Worm (Caenorhabditis elegans): Measurements from ENCODE around the gene tald-1.

tald-1 gene

DNA sequence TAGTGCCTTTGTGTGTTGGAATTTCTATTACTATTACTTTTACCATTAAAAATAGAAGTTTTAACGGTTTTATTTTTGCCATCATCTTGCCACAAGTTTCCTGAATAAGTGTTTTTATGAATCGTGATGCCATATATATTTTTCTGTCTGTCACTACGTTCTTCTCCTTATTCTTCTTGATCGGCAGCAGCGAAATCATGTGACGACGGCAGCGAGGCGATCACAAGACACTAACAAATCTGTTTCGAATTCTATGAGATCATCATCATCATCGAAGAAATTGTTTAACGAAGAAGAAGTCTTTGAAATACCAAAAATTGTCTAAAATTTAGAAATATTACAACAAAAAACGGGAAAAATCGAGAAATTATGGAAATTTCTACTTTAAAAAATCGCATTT is 16.0 kb downstream of the tald-1 start:
- no peak for TF ChIP-seq ceh-43 (GFP tag; optimal IDR thresholded peaks at IDR 0.05)
- no peak for TF ChIP-seq M03D4.4 (tag; optimal IDR thresholded peaks at IDR 0.05)
- TF ChIP-seq nhr-237 (tag; optimal IDR thresholded peaks at IDR 0.05), result no peak
- no peak for TF ChIP-seq flh-1 (GFP tag; optimal IDR thresholded peaks at IDR 0.05)
- TF ChIP-seq mab-5 (tag; optimal IDR thresholded peaks at IDR 0.05), result no peak
- no peak for TF ChIP-seq drap-1 (GFP tag; optimal IDR thresholded peaks at IDR 0.05)
- no peak for TF ChIP-seq lin-13 (tag; optimal IDR thresholded peaks at IDR 0.05)
- TF ChIP-seq lsy-2 (tag; optimal IDR thresholded peaks at IDR 0.05), result no peak
- no peak for TF ChIP-seq elt-1 (tag; optimal IDR thresholded peaks at IDR 0.05; ENCODE audit: borderline replicate concordance, insufficient read depth)
- TF ChIP-seq sptf-1 (tag; optimal IDR thresholded peaks at IDR 0.05), result no peak
- TF ChIP-seq mls-2 (tag; optimal IDR thresholded peaks at IDR 0.05), result no peak
- TF ChIP-seq hlh-1 (tag; optimal IDR thresholded peaks at IDR 0.05), result no peak
- TF ChIP-seq unc-39 (tag; optimal IDR thresholded peaks at IDR 0.05), result no peak
- TF ChIP-seq ztf-11 (tag; optimal IDR thresholded peaks at IDR 0.05), result no peak
- no peak for TF ChIP-seq nhr-76 (tag; optimal IDR thresholded peaks at IDR 0.05)
- no peak for TF ChIP-seq ceh-83 (GFP tag; optimal IDR thresholded peaks at IDR 0.05)
- no peak for TF ChIP-seq nhr-12 (tag; optimal IDR thresholded peaks at IDR 0.05)
- TF ChIP-seq lin-32 (GFP tag; optimal IDR thresholded peaks at IDR 0.05), result no peak
- no peak for TF ChIP-seq unc-120 (tag; optimal IDR thresholded peaks at IDR 0.05; ENCODE audit: poor library complexity, severe bottlenecking)

DNA sequence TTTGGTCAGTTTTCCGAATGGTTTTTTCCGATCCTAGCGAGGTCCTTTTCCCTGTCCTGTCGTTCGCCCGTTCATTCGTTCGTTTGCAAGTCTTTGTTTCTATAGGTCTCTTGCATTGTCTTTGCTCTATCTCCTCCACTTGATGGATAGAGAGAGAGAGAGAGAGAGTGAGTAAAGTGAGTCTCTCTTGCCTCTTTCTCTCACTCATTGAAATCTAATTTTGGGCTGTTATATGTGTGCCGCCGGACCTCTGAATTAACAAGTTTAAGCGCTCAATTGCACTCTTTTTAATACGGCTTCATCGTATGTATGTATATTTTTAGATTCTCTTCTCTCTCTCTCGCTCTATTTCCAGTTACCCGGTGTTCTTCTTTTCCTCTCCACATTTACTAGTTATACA is 17.4 kb downstream of the tald-1 start:
- peak; percentile 99 for TF ChIP-seq ces-1 (GFP tag; optimal IDR thresholded peaks at IDR 0.05)
- TF ChIP-seq nhr-12 (tag; optimal IDR thresholded peaks at IDR 0.05), result no peak

DNA sequence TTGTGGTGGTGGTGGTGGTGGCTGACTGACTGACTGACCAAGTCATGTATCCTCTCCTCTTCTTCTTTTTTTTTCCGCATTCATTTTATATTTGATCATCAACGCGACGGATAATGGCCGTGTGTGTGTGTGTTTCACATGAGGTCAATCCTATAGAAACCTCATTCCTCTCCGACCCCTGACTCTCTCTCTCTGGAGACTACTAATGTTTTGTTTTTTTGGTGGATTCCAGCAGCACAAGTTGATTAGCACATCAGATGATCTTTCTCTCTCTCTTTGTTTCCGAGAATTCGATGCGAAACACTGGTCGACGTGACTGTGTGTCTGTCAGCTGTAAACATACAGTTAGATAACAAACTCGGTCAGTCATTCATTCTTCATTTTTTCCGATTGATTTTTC is 18.7 kb downstream of the tald-1 start, which contains the start of gene Y24D9A.7:
TSS of gene Y24D9A.7 (minus strand) at position 46 of the 400 bp plus-strand sequence.
- TF ChIP-seq ztf-11 (tag; optimal IDR thresholded peaks at IDR 0.05) (no peak), nhr-2 (tag; optimal IDR thresholded peaks at IDR 0.05) (no peak), lin-32 (GFP tag; optimal IDR thresholded peaks at IDR 0.05) (no peak), hlh-1 (tag; optimal IDR thresholded peaks at IDR 0.05) (no peak), sem-2 (GFP tag; optimal IDR thresholded peaks at IDR 0.05) (no peak), mls-2 (tag; optimal IDR thresholded peaks at IDR 0.05) (no peak), elt-1 (tag; optimal IDR thresholded peaks at IDR 0.05; ENCODE audit: borderline replicate concordance, insufficient read depth) (no peak), mab-5 (tag; optimal IDR thresholded peaks at IDR 0.05) (no peak), nhr-76 (tag; optimal IDR thresholded peaks at IDR 0.05) (no peak), bed-3 (GFP tag; optimal IDR thresholded peaks at IDR 0.05) (no peak)

DNA sequence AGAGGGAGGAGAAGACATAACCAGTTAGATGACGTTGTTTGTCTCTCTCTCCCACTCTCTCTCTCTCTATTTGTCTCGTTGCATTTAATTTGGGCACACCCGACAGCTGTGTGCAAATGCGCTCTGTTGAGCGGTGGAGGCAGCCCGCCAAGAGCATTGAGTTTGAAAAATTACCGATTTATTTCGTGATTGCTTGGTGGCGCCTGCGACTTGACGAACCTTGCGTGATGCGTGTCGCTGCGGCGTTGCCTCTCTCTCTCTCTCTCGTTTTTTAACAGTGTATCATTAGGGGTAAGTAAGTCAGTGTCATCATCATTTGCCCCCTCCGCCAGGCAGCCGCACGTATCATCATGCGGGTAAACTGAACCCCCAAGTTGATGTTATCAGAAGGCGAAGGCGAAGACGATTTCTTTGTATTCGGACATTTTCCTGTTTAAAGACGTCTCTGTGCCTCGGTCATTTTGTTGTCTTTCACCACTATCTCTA is 19.6 kb downstream of the tald-1 start:
- no peak for TF ChIP-seq snpc-4 (tag; optimal IDR thresholded peaks at IDR 0.05)
- no peak for TF ChIP-seq nhr-237 (tag; optimal IDR thresholded peaks at IDR 0.05)
- no peak for TF ChIP-seq tbx-8 (GFP tag; optimal IDR thresholded peaks at IDR 0.05)
- TF ChIP-seq unc-39 (tag; optimal IDR thresholded peaks at IDR 0.05), result no peak
- no peak for TF ChIP-seq nhr-12 (tag; optimal IDR thresholded peaks at IDR 0.05)
- no peak for TF ChIP-seq mab-5 (tag; optimal IDR thresholded peaks at IDR 0.05)
- TF ChIP-seq ceh-39 (tag; optimal IDR thresholded peaks at IDR 0.05), result peak; percentile 57
- TF ChIP-seq sem-2 (GFP tag; optimal IDR thresholded peaks at IDR 0.05), result no peak
- no peak for TF ChIP-seq blmp-1 (tag; optimal IDR thresholded peaks at IDR 0.05)
- TF ChIP-seq nhr-28 (tag; optimal IDR thresholded peaks at IDR 0.05), result no peak
- TF ChIP-seq sptf-1 (tag; optimal IDR thresholded peaks at IDR 0.05), result peak; percentile 27
- TF ChIP-seq lin-13 (tag; optimal IDR thresholded peaks at IDR 0.05), result peak; percentile 41
- no peak for TF ChIP-seq flh-1 (GFP tag; optimal IDR thresholded peaks at IDR 0.05)
- TF ChIP-seq drap-1 (GFP tag; optimal IDR thresholded peaks at IDR 0.05), result peak; percentile 5
- peak; percentile 55 for TF ChIP-seq pha-4 (tag; optimal IDR thresholded peaks at IDR 0.05)
- peak; percentile 71 for TF ChIP-seq mep-1 (tag; optimal IDR thresholded peaks at IDR 0.05)
- TF ChIP-seq zip-8 (tag; optimal IDR thresholded peaks at IDR 0.05), result no peak
- no peak for TF ChIP-seq nhr-2 (tag; optimal IDR thresholded peaks at IDR 0.05)
- TF ChIP-seq unc-62 (GFP tag; optimal IDR thresholded peaks at IDR 0.05), result peak; percentile 39
- TF ChIP-seq ham-2 (GFP tag; optimal IDR thresholded peaks at IDR 0.05), result peak; percentile 46
- TF ChIP-seq elt-1 (tag; optimal IDR thresholded peaks at IDR 0.05; ENCODE audit: borderline replicate concordance, insufficient read depth), result peak; percentile 37
- TF ChIP-seq lin-32 (GFP tag; optimal IDR thresholded peaks at IDR 0.05), result peak; percentile 25
- TF ChIP-seq elt-3 (tag; optimal IDR thresholded peaks at IDR 0.05), result no peak
- TF ChIP-seq nhr-76 (tag; optimal IDR thresholded peaks at IDR 0.05), result no peak
- TF ChIP-seq bed-3 (GFP tag; optimal IDR thresholded peaks at IDR 0.05), result no peak
- peak; percentile 54 for TF ChIP-seq cnd-1 (tag; optimal IDR thresholded peaks at IDR 0.05)
- no peak for TF ChIP-seq ztf-11 (tag; optimal IDR thresholded peaks at IDR 0.05)
- no peak for TF ChIP-seq ceh-83 (GFP tag; optimal IDR thresholded peaks at IDR 0.05)
- peak; percentile 17 for TF ChIP-seq ceh-43 (GFP tag; optimal IDR thresholded peaks at IDR 0.05)
- TF ChIP-seq hlh-1 (tag; optimal IDR thresholded peaks at IDR 0.05), result peak; percentile 55
- peak; percentile 45 for TF ChIP-seq lsy-2 (tag; optimal IDR thresholded peaks at IDR 0.05)
- peak; percentile 8 for TF ChIP-seq mls-2 (tag; optimal IDR thresholded peaks at IDR 0.05)
- TF ChIP-seq M03D4.4 (tag; optimal IDR thresholded peaks at IDR 0.05), result no peak
- TF ChIP-seq unc-120 (tag; optimal IDR thresholded peaks at IDR 0.05; ENCODE audit: poor library complexity, severe bottlenecking), result peak; percentile 18
- peak; percentile 42 for TF ChIP-seq ces-1 (GFP tag; optimal IDR thresholded peaks at IDR 0.05)

All from whole organism, mixed stage, embryonic.